Worm (Caenorhabditis elegans) whole organism, young adult: Measurements from ENCODE around the gene str-196.

Source experiments
- ama-1 ChIP-seq, 3 experiments: fragments of 150-350 bp in 1 of 3; sonication (generic microtip) in 2 of 3; optimal IDR thresholded peaks; 2 replicates each; lab custom pipeline; 2014 to 2018; ENCODE audit warnings: missing biosample characterization in 2 of 3, missing genetic modification characterization in 2 of 3, missing genetic modification reagents in 2 of 3
- snpc-4 ChIP-seq, 5 experiments: fragments of 150-350 bp in 1 of 5; sonication (generic microtip) in 4 of 5; optimal IDR thresholded peaks; 2 replicates each; lab custom pipeline; 2014 to 2018; ENCODE audit warnings: missing genetic modification characterization in 5 of 5, missing biosample characterization in 3 of 5, antibody characterized with exemption in 2 of 5, mild to moderate bottlenecking in 2 of 5, missing compliant biosample characterization in 2 of 5, missing genotype in 2 of 5, moderate library complexity in 2 of 5, missing genetic modification reagents in 1 of 5
- somi-1 ChIP-seq: fragments of 200-800 bp; sonication (Bioruptor generic); optimal IDR thresholded peaks from 2 replicates; lab custom pipeline; 2018; ENCODE audit warnings: mild to moderate bottlenecking, missing genetic modification characterization, missing compliant biosample characterization

DNA sequence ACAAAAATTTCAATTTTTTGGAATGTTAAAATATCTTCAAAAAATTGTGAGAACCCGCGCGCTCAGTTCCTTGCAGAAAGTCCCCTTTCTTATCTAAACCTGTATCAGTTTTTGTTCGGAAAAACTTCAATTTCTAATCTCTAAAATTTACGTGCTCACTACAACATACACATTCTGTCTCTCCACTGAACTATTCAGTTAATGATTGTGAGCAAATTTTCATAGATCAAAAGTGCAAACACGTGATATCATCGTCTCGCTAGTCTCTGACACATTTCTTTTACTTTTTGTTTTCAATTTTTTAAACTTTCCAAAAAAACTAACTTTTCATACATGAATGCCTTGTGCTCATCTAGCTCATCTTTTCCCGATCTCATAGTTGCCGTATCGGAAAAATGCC is 32.1 kb upstream of the str-196 start, which contains the start of gene nhr-203:
- no peak for TF ChIP-seq snpc-4 (GFP tag; optimal IDR thresholded peaks at IDR 0.05; lab: Kevin White, UChicago)
- TF ChIP-seq snpc-4 (tag; optimal IDR thresholded peaks at IDR 0.05; lab: Kevin White, UChicago): no peak
- TF ChIP-seq ama-1 (optimal IDR thresholded peaks at IDR 0.05; lab: Kevin White, UChicago): no peak
- no peak for TF ChIP-seq ama-1 (GFP tag; optimal IDR thresholded peaks at IDR 0.05; lab: Kevin White, UChicago)
- TF ChIP-seq somi-1 (GFP tag; lab: Kevin White, UChicago): no peak
